Fruit fly (Drosophila melanogaster): ENCODE data around the gene CG42359.
A peak's percentile ranks its signal among the peaks of the same experiment; 100 is the strongest.

CG42359 gene

DNA sequence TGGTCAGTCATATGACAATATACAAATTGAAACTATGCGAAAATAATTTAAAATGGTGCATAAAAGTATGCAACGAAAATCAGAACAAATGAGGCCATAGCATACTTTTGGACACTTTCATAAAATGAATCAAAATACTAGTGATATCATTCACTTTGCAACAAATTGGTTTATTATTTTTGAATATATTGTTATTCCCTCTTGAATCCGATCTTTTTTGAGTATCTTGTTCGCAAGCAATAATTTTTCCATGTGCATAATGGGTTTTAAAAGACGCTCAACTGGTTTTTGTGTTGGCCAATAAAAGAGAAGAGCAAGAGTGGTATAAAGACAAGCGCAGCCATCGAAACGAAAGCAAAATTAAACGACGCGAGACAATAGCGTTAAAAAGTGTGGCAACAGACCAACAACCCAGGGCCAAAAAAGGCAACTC, 25.6 kb upstream of the CG42359 start (continued):
- TF ChIP-seq CG5180 (GFP tag; optimal IDR thresholded peaks at IDR 0.05), result peak; percentile 27
- TF ChIP-seq CG8944 (GFP tag; optimal IDR thresholded peaks at IDR 0.05), result no peak
- TF ChIP-seq Hey (tag; optimal IDR thresholded peaks at IDR 0.05), result no peak
- TF ChIP-seq CG4730 (GFP tag; IDR thresholded peaks at IDR 0.05), result no peak
- no peak for TF ChIP-seq D19A (tag; optimal IDR thresholded peaks at IDR 0.05)
- TF ChIP-seq dpn (GFP tag; optimal IDR thresholded peaks at IDR 0.05), result peak in 1 of 2 experiments; percentile 16
- TF ChIP-seq gfzf (GFP tag; optimal IDR thresholded peaks at IDR 0.05), result no peak
- no peak for TF ChIP-seq CG1832 (GFP tag; optimal IDR thresholded peaks at IDR 0.05)
- peak; percentile 63 for TF ChIP-seq CG13424 (tag; optimal IDR thresholded peaks at IDR 0.05)
- no peak for TF ChIP-seq Gsc (GFP tag; IDR thresholded peaks at IDR 0.05)
- no peak for TF ChIP-seq CG18011 (GFP tag; optimal IDR thresholded peaks at IDR 0.05)
- TF ChIP-seq CG16863 (GFP tag; optimal IDR thresholded peaks at IDR 0.05), result no peak
- TF ChIP-seq CG11723 (GFP tag; optimal IDR thresholded peaks at IDR 0.05), result no peak
- TF ChIP-seq CG14860 (GFP tag; IDR thresholded peaks at IDR 0.05; ENCODE audit: partially characterized antibody), result no peak
- TF ChIP-seq Usf (GFP tag; optimal IDR thresholded peaks at IDR 0.05), result no peak
- no peak for TF ChIP-seq gro (GFP tag; optimal IDR thresholded peaks at IDR 0.05)
- no peak for TF ChIP-seq CG13287 (GFP tag; IDR thresholded peaks at IDR 0.05; ENCODE audit: partially characterized antibody)
- no peak for TF ChIP-seq CG7786 (GFP tag; optimal IDR thresholded peaks at IDR 0.05)
- peak; percentile 3 for TF ChIP-seq CG7839 (tag; optimal IDR thresholded peaks at IDR 0.05)
- TF ChIP-seq chn (GFP tag; optimal IDR thresholded peaks at IDR 0.05), result no peak
- peak; percentile 16 for TF ChIP-seq Fer3 (tag; optimal IDR thresholded peaks at IDR 0.05)
- TF ChIP-seq jigr1 (GFP tag; IDR thresholded peaks at IDR 0.05), result no peak
- no peak for TF ChIP-seq Chrac-16 (GFP tag; optimal IDR thresholded peaks at IDR 0.05)
- no peak for TF ChIP-seq CG31388 (GFP tag; optimal IDR thresholded peaks at IDR 0.05)
- TF ChIP-seq CG12391 (tag; optimal IDR thresholded peaks at IDR 0.05), result peak; percentile 19
- no peak for TF ChIP-seq Camta (GFP tag; optimal IDR thresholded peaks at IDR 0.05)
- TF ChIP-seq Ssrp (tag; optimal IDR thresholded peaks at IDR 0.05), result peak; percentile 23
- no peak for TF ChIP-seq CG10959 (GFP tag; IDR thresholded peaks at IDR 0.05)
- TF ChIP-seq E2f2 (GFP tag; IDR thresholded peaks at IDR 0.05), result no peak
- no peak for TF ChIP-seq Sry-β (GFP tag; optimal IDR thresholded peaks at IDR 0.05)
- no peak for TF ChIP-seq CG6765 (GFP tag; optimal IDR thresholded peaks at IDR 0.05)
- TF ChIP-seq CG3995 (GFP tag; optimal IDR thresholded peaks at IDR 0.05), result no peak
- TF ChIP-seq gem (tag; optimal IDR thresholded peaks at IDR 0.05), result peak; percentile 54
- TF ChIP-seq hkb (optimal IDR thresholded peaks at IDR 0.05), result no peak
- peak; percentile 40; the same call in 1 of the 2 replicates for TF ChIP-seq hkb (GFP tag; IDR thresholded peaks at IDR 0.05)
- TF ChIP-seq CG2712 (tag; optimal IDR thresholded peaks at IDR 0.05), result peak; percentile 14
- no peak for TF ChIP-seq maf-S (GFP tag; optimal IDR thresholded peaks at IDR 0.05)
- peak; percentile 62 for TF ChIP-seq sens (GFP tag)
- no peak for TF ChIP-seq fd64A (GFP tag; optimal IDR thresholded peaks at IDR 0.05)
- peak; percentile 51 for TF ChIP-seq CG2678 (tag; optimal IDR thresholded peaks at IDR 0.05)
- TF ChIP-seq pros (GFP tag; optimal IDR thresholded peaks at IDR 0.05), result peak; percentile 12
- peak in 1 of 2 experiments; percentile 30 for TF ChIP-seq eve (GFP tag; optimal IDR thresholded peaks at IDR 0.05)
- TF ChIP-seq CG17361 (GFP tag; IDR thresholded peaks at IDR 0.05), result 0 out of 3 replicates have a peak, but pooled peaks have one; percentile 21
- peak; percentile 48 for TF ChIP-seq grau (tag; optimal IDR thresholded peaks at IDR 0.05)
- TF ChIP-seq CG30403 (GFP tag; optimal IDR thresholded peaks at IDR 0.05), result peak; percentile 24
- TF ChIP-seq pnt (GFP tag; optimal IDR thresholded peaks at IDR 0.05), result no peak
- no peak for TF ChIP-seq CrebB (tag; optimal IDR thresholded peaks at IDR 0.05)
- TF ChIP-seq CG9932 (GFP tag; IDR thresholded peaks at IDR 0.05), result no peak
- TF ChIP-seq CG11504 (tag; optimal IDR thresholded peaks at IDR 0.05), result peak; percentile 68
- TF ChIP-seq CG34224 (GFP tag; IDR thresholded peaks at IDR 0.05; ENCODE audit: partially characterized antibody), result no peak
- TF ChIP-seq CG1603 (tag; optimal IDR thresholded peaks at IDR 0.05), result peak; percentile 10
